Fruit fly (Drosophila melanogaster) whole organism, larva: ENCODE measurements around the gene CG42342.

Experiments
- noc ChIP-seq: fragments of 200-800 bp; sonication (Bioruptor generic); optimal IDR thresholded peaks from 3 replicates; lab custom pipeline; 2019; ENCODE audit warnings: missing biosample characterization, mild to moderate bottlenecking, missing genetic modification characterization, moderate library complexity

The CG42342 gene

DNA sequence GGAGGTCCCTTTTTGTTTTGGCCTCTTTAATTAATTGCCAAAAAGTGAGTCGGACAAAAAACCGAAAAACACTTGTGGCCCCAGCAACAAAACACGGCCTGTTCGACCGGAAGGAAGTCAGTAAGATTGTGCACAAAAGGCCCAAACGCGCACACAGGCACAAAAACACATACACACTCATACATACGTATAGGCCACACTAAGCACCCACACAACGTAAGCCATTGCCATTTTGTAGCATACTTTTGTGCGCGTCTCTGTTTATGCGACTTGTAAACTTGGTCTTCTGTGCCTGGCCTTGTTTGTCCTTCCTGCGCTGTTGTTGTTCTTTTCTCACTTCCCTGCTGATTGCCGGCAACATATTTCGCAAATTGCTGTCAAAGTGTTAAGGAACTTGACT, 27.9 kb downstream of the CG42342 start:
- TF ChIP-seq noc (tag; lab: Kevin White, UChicago): no peak

dm6 chr3R:16533749-16534304, 31.3 kb downstream of the CG42342 start:
- no peak for TF ChIP-seq noc (tag; lab: Kevin White, UChicago)

- no peak for TF ChIP-seq noc (tag; lab: Kevin White, UChicago)
These were observed 34.7 kb downstream of the CG42342 start for dm6 chr3R:16537307-16537706.

- TF ChIP-seq noc (tag; lab: Kevin White, UChicago): no peak
These were observed 36.4 kb downstream of the CG42342 start for dm6 chr3R:16538862-16539437.

dm6 chr3R:16541293-16541692, 38.7 kb downstream of the CG42342 start:
- TF ChIP-seq noc (tag; lab: Kevin White, UChicago): no peak

dm6 chr3R:16541932-16542331, 39.4 kb downstream of the CG42342 start:
- no peak for TF ChIP-seq noc (tag; lab: Kevin White, UChicago)

DNA sequence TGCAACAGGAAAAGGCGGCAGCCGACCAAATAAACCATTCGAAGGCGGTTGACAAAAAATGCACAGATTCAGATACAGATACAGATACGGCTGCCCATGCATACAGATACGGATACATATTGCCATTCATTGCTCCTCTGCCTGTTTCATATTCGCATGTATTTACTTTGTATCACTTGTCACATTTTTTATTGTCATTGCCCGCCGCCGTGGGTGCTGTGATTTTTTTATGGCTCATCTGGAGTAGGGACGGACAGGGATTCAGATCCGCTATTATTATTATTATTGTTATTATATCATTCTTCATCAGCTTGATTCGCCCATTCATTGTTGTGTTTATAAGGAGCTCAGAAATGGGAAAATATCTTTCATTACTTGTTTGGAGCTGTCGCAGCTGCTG, 40.0 kb downstream of the CG42342 start:
- no peak for TF ChIP-seq noc (tag; lab: Kevin White, UChicago)

dm6 chr3R:16545705-16546104, 43.1 kb downstream of the CG42342 start:
- TF ChIP-seq noc (tag; lab: Kevin White, UChicago): no peak

dm6 chr3R:16551680-16552627, 49.4 kb downstream of the CG42342 start:
- TF ChIP-seq noc (tag; lab: Kevin White, UChicago): no peak

- TF ChIP-seq noc (tag; lab: Kevin White, UChicago): no peak
These were observed 51.1 kb downstream of the CG42342 start for dm6 chr3R:16553459-16554230.

- TF ChIP-seq noc (tag; lab: Kevin White, UChicago): no peak
These were observed 56.1 kb downstream of the CG42342 start for dm6 chr3R:16558623-16559155.

- no peak for TF ChIP-seq noc (tag; lab: Kevin White, UChicago)
These were observed 62.2 kb downstream of the CG42342 start for dm6 chr3R:16564775-16565174.

dm6 chr3R:16569338-16569737, 66.8 kb downstream of the CG42342 start:
- TF ChIP-seq noc (tag; lab: Kevin White, UChicago): no peak

- TF ChIP-seq noc (tag; lab: Kevin White, UChicago): no peak
These were observed 67.9 kb downstream of the CG42342 start for dm6 chr3R:16570484-16570883.

dm6 chr3R:16571215-16571614, 68.6 kb downstream of the CG42342 start, which contains the start of gene CG14891:
CG14891 (plus strand) TSS chr3R:16571515.
- TF ChIP-seq noc (tag; lab: Kevin White, UChicago): no peak
